Fruit fly (Drosophila melanogaster) whole organism, embryonic: ENCODE measurements around the gene Bem46.

Experiments used
- Bgb ChIP-seq: fragments of 200-800 bp; sonication (Bioruptor generic); IDR thresholded peaks from 2 replicates; pipeline ENCODE4 v1.3.6; 2022; ENCODE audit warnings: missing biosample characterization, missing genetic modification characterization; ENCODE audit not compliant: partially characterized antibody
- CG10209 ChIP-seq: fragments of 200-800 bp; sonication (Bioruptor generic); optimal IDR thresholded peaks from 3 replicates; lab custom pipeline; 2017; ENCODE audit warnings: missing biosample characterization, mild to moderate bottlenecking, missing genetic modification characterization, missing genetic modification reagents
- CG10274 ChIP-seq: fragments of 200-800 bp; sonication (Bioruptor generic); optimal IDR thresholded peaks from 3 replicates; lab custom pipeline; 2017; ENCODE audit warnings: missing biosample characterization, mild to moderate bottlenecking, missing genetic modification characterization
- CG12659 ChIP-seq: fragments of 200-800 bp; sonication (Bioruptor generic); optimal IDR thresholded peaks from 3 replicates; lab custom pipeline; 2017; ENCODE audit warnings: mild to moderate bottlenecking, missing biosample characterization, missing genetic modification reagents, missing genetic modification characterization
- CG13123 ChIP-seq: fragments of 200-800 bp; sonication (Bioruptor generic); optimal IDR thresholded peaks from 2 replicates; lab custom pipeline; 2016; ENCODE audit warnings: missing biosample characterization, missing genetic modification characterization
- CG15479 ChIP-seq: fragments of 200-800 bp; sonication (Bioruptor generic); optimal IDR thresholded peaks from 3 replicates; lab custom pipeline; 2019; ENCODE audit warnings: missing biosample characterization, mild to moderate bottlenecking, missing genetic modification characterization, moderate library complexity
- CG17359 ChIP-seq: fragments of 200-800 bp; sonication (Bioruptor generic); optimal IDR thresholded peaks from 3 replicates; lab custom pipeline; 2018; ENCODE audit warnings: missing biosample characterization, mild to moderate bottlenecking, missing genetic modification characterization, moderate library complexity
- CG1832 ChIP-seq: fragments of 200-800 bp; sonication (Bioruptor generic); optimal IDR thresholded peaks from 2 replicates; lab custom pipeline; 2017; ENCODE audit warnings: missing biosample characterization, mild to moderate bottlenecking, missing genetic modification characterization, inconsistent platforms
- CG2202 ChIP-seq: fragments of 200-800 bp; sonication (Bioruptor generic); optimal IDR thresholded peaks from 2 replicates; lab custom pipeline; 2018; ENCODE audit warnings: missing biosample characterization, mild to moderate bottlenecking, missing genetic modification characterization
- CG32767 ChIP-seq: fragments of 200-800 bp; sonication (Bioruptor generic); IDR thresholded peaks from 2 replicates; pipeline ENCODE4 v1.3.6; 2022; ENCODE audit warnings: missing biosample characterization, missing genetic modification characterization
- CG33213 ChIP-seq: fragments of 200-800 bp; sonication (Bioruptor generic); optimal IDR thresholded peaks from 3 replicates; lab custom pipeline; 2016; ENCODE audit warnings: missing biosample characterization, missing genetic modification characterization
- CG3726 ChIP-seq: fragments of 200-800 bp; sonication (Bioruptor generic); IDR thresholded peaks from 3 replicates; pipeline ENCODE4, ENCODE4 v1.3.6; 2022; ENCODE audit warnings: missing biosample characterization, missing genetic modification characterization
- CG4360 ChIP-seq: fragments of 200-800 bp; sonication (Bioruptor generic); IDR thresholded peaks from 2 replicates; pipeline ENCODE4 v1.3.6; 2022; ENCODE audit warnings: missing biosample characterization, missing genetic modification characterization
- CG6791 ChIP-seq: fragments of 200-800 bp; sonication (Bioruptor generic); IDR thresholded peaks from 3 replicates; pipeline ENCODE4 v1.3.6; 2022; ENCODE audit warnings: missing biosample characterization, missing genetic modification characterization; ENCODE audit not compliant: partially characterized antibody
- CG9437 ChIP-seq: fragments of 200-800 bp; sonication (Bioruptor generic); optimal IDR thresholded peaks from 2 replicates; lab custom pipeline; 2018; ENCODE audit warnings: missing biosample characterization, mild to moderate bottlenecking, missing genetic modification characterization
- CG9609 ChIP-seq: fragments of 200-800 bp; sonication (Bioruptor generic); optimal IDR thresholded peaks from 3 replicates; lab custom pipeline; 2016; ENCODE audit warnings: missing biosample characterization, missing genetic modification characterization
- Deaf1 ChIP-seq: fragments of 200-800 bp; optimal IDR thresholded peaks from 3 replicates; lab custom pipeline; 2019; ENCODE audit warnings: missing biosample characterization, mild to moderate bottlenecking, missing genetic modification characterization, moderate library complexity
- Dp ChIP-seq: fragments of 200-800 bp; sonication (Bioruptor generic); optimal IDR thresholded peaks from 2 replicates; lab custom pipeline; 2018; ENCODE audit warnings: missing biosample characterization, mild to moderate bottlenecking, missing genetic modification characterization, moderate library complexity
- ERR ChIP-seq: fragments of 200-800 bp; sonication (Bioruptor generic); optimal IDR thresholded peaks from 2 replicates; lab custom pipeline; 2016; ENCODE audit warnings: missing biosample characterization, missing genetic modification characterization
- Hey ChIP-seq: fragments of 200-800 bp; sonication (Bioruptor generic); optimal IDR thresholded peaks from 3 replicates; lab custom pipeline; 2018; ENCODE audit warnings: missing biosample characterization, mild to moderate bottlenecking, missing genetic modification characterization
- HmgD ChIP-seq: fragments of 200-800 bp; sonication (Bioruptor generic); optimal IDR thresholded peaks from 3 replicates; lab custom pipeline; 2016; ENCODE audit warnings: missing biosample characterization, missing genetic modification characterization
- Hmr ChIP-seq: fragments of 200-800 bp; sonication (Bioruptor generic); optimal IDR thresholded peaks from 3 replicates; lab custom pipeline; 2017; ENCODE audit warnings: mild to moderate bottlenecking, missing biosample characterization, missing genetic modification reagents, missing genetic modification characterization
- NC2α ChIP-seq: fragments of 200-800 bp; sonication (Bioruptor generic); optimal IDR thresholded peaks from 2 replicates; lab custom pipeline; 2016; ENCODE audit warnings: missing biosample characterization, missing genetic modification characterization
- Neu2 ChIP-seq: fragments of 200-800 bp; sonication (Bioruptor generic); optimal IDR thresholded peaks from 3 replicates; lab custom pipeline; 2016; ENCODE audit warnings: missing biosample characterization, missing genetic modification characterization, borderline replicate concordance
- Pdp1 ChIP-seq, 2 experiments: fragments of 200-800 bp; sonication (Bioruptor generic); optimal IDR thresholded peaks; 3 replicates each; lab custom pipeline; 2016; ENCODE audit warnings: missing biosample characterization in 2 of 2, missing genetic modification characterization in 2 of 2, mild to moderate bottlenecking in 1 of 2, moderate library complexity in 1 of 2
- Rfx ChIP-seq: fragments of 200-800 bp; sonication (Bioruptor generic); IDR thresholded peaks from 2 replicates; pipeline ENCODE4 v1.3.6; 2022; ENCODE audit warnings: missing biosample characterization, missing genetic modification characterization
- Side ChIP-seq: fragments of 200-800 bp; sonication (Bioruptor generic); optimal IDR thresholded peaks from 2 replicates; lab custom pipeline; 2016; ENCODE audit warnings: missing biosample characterization, missing genetic modification characterization
- Sox100B ChIP-seq: fragments of 200-800 bp; sonication (Bioruptor generic); optimal IDR thresholded peaks from 3 replicates; lab custom pipeline; 2018; ENCODE audit warnings: missing biosample characterization, mild to moderate bottlenecking, missing genetic modification characterization
- Sox102F ChIP-seq: fragments of 200-800 bp; sonication (Bioruptor generic); optimal IDR thresholded peaks from 2 replicates; lab custom pipeline; 2018; ENCODE audit warnings: missing biosample characterization, mild to moderate bottlenecking, missing genetic modification characterization, moderate library complexity
- Spps ChIP-seq: fragments of 200-800 bp; sonication (Bioruptor generic); optimal IDR thresholded peaks from 2 replicates; lab custom pipeline; 2018; ENCODE audit warnings: missing biosample characterization, mild to moderate bottlenecking, missing genetic modification characterization
- Sry-β ChIP-seq: fragments of 200-800 bp; sonication (Bioruptor generic); optimal IDR thresholded peaks from 2 replicates; lab custom pipeline; 2018; ENCODE audit warnings: missing biosample characterization, mild to moderate bottlenecking, missing genetic modification characterization, moderate library complexity
- TFAM ChIP-seq: fragments of 200-800 bp; sonication (Bioruptor generic); optimal IDR thresholded peaks from 2 replicates; lab custom pipeline; 2017; ENCODE audit warnings: missing biosample characterization, missing genetic modification characterization, inconsistent platforms
- ac ChIP-seq: fragments of 200-800 bp; sonication (Bioruptor generic); optimal IDR thresholded peaks from 3 replicates; lab custom pipeline; 2017; ENCODE audit warnings: missing biosample characterization, mild to moderate bottlenecking, missing genetic modification characterization
- al ChIP-seq: fragments of 200-800 bp; sonication (Bioruptor generic); IDR thresholded peaks from 2 replicates; pipeline ENCODE4 v1.3.6; 2022; ENCODE audit warnings: missing biosample characterization, missing genetic modification characterization
- bbx ChIP-seq: fragments of 200-800 bp; sonication (Bioruptor generic); IDR thresholded peaks from 2 replicates; pipeline ENCODE4 v1.3.6; 2022; ENCODE audit warnings: missing biosample characterization, missing genetic modification characterization; ENCODE audit not compliant: partially characterized antibody
- crc ChIP-seq: fragments of 200-800 bp; sonication (Bioruptor generic); optimal IDR thresholded peaks from 2 replicates; lab custom pipeline; 2016; ENCODE audit warnings: missing biosample characterization, missing genetic modification characterization
- croc ChIP-seq: fragments of 200-800 bp; sonication (Bioruptor generic); conservative IDR thresholded peaks from 3 replicates; pipeline ENCODE4 v1.3.6; 2022; ENCODE audit warnings: missing biosample characterization, missing genetic modification characterization
- cwo ChIP-seq: fragments of 200-800 bp; sonication (Bioruptor generic); optimal IDR thresholded peaks from 3 replicates; lab custom pipeline; 2017; ENCODE audit warnings: missing biosample characterization, missing genetic modification characterization, mild to moderate bottlenecking, moderate library complexity, missing genetic modification reagents
- dati ChIP-seq: fragments of 200-800 bp; sonication (Bioruptor generic); IDR thresholded peaks from 2 replicates; pipeline ENCODE4 v1.3.6; 2022; ENCODE audit warnings: missing biosample characterization, missing genetic modification characterization
- dimm ChIP-seq: fragments of 200-800 bp; sonication (Bioruptor generic); IDR thresholded peaks from 2 replicates; pipeline ENCODE4 v1.3.6; 2022; ENCODE audit warnings: missing biosample characterization, missing genetic modification characterization
- exex ChIP-seq: fragments of 200-800 bp; sonication (Bioruptor generic); optimal IDR thresholded peaks from 4 replicates; lab custom pipeline; 2018; ENCODE audit warnings: missing biosample characterization, mild to moderate bottlenecking, missing genetic modification characterization, moderate library complexity
- gcm2 ChIP-seq: fragments of 200-800 bp; sonication (Bioruptor generic); optimal IDR thresholded peaks from 2 replicates; lab custom pipeline; 2016; ENCODE audit warnings: missing biosample characterization, missing genetic modification characterization
- her ChIP-seq: fragments of 200-800 bp; sonication (Bioruptor generic); optimal IDR thresholded peaks from 2 replicates; lab custom pipeline; 2016; ENCODE audit warnings: missing biosample characterization, missing genetic modification characterization
- kah ChIP-seq: fragments of 200-800 bp; sonication (Bioruptor generic); optimal IDR thresholded peaks from 2 replicates; lab custom pipeline; 2018; ENCODE audit warnings: missing biosample characterization, mild to moderate bottlenecking, missing genetic modification characterization
- luna ChIP-seq: fragments of 200-800 bp; sonication (Bioruptor generic); optimal IDR thresholded peaks from 2 replicates; lab custom pipeline; 2016; ENCODE audit warnings: missing biosample characterization, missing genetic modification characterization
- pfk ChIP-seq: fragments of 200-800 bp; sonication (Bioruptor generic); optimal IDR thresholded peaks from 2 replicates; lab custom pipeline; 2018; ENCODE audit warnings: missing biosample characterization, mild to moderate bottlenecking, missing genetic modification characterization, moderate library complexity
- rib ChIP-seq: fragments of 200-800 bp; sonication (Bioruptor generic); IDR thresholded peaks from 2 replicates; pipeline ENCODE4 v1.3.6; 2022; ENCODE audit warnings: missing biosample characterization, missing genetic modification characterization
- sd ChIP-seq: fragments of 200-800 bp; sonication (Bioruptor generic); optimal IDR thresholded peaks from 3 replicates; lab custom pipeline; 2018; ENCODE audit warnings: missing biosample characterization, mild to moderate bottlenecking, missing genetic modification characterization, moderate library complexity
- unc-4 ChIP-seq: fragments of 200-800 bp; sonication (Bioruptor generic); IDR thresholded peaks from 2 replicates; pipeline ENCODE4 v1.3.6; 2022; ENCODE audit warnings: missing biosample characterization, missing genetic modification characterization; ENCODE audit not compliant: partially characterized antibody

Bem46 gene

DNA sequence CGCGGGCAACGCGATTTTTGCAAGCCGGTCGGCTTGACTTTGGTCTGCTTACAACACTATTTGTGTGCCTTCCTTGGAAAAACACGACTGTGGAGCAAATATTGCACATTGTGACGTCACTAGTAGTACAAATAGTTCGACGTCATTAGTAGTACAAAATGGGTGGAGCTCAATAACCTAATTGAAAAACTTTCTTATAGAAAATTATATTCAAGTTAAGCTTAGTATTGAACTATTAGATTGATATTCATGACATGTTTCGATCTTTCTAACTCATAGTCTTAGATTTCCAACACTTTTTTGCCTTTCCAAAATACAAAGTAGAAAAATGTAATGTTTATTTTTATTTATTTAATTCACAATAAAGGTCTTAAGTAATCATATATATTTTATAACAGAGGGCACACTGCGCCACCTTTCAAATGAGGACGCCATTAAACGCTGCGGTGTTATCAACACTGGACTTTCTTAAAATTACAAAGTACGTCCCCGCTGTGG, 15.4 kb upstream of the Bem46 start, which contains the start of the genes Rrp1 and gammaTub23C (continued):
- TF ChIP-seq cwo (GFP tag; lab: Kevin White, UChicago) (peak; percentile 79), Deaf1 (tag; lab: Kevin White, UChicago) (no peak), CG4360 (GFP tag; lab: Robert Waterston, UW) (no peak), Dp (GFP tag; lab: Kevin White, UChicago) (peak; percentile 65), Rfx (GFP tag; lab: Robert Waterston, UW) (peak; percentile 83), Neu2 (GFP tag; lab: Kevin White, UChicago) (no peak), ac (GFP tag; lab: Kevin White, UChicago) (peak; percentile 43), croc (peak; percentile 85), CG12659 (GFP tag; lab: Kevin White, UChicago) (peak; percentile 95), TFAM (GFP tag; lab: Kevin White, UChicago) (peak; percentile 41), CG9437 (GFP tag; lab: Kevin White, UChicago) (peak; percentile 93), Spps (peak; percentile 70), luna (GFP tag; lab: Kevin White, UChicago) (no peak), Sox102F (GFP tag; lab: Kevin White, UChicago) (peak; percentile 87), Hey (tag; lab: Kevin White, UChicago) (peak; percentile 40), rib (GFP tag; lab: Robert Waterston, UW) (peak; percentile 67; the same call in 1 of the 2 replicates), her (peak; percentile 14), crc (no peak), CG1832 (GFP tag; lab: Kevin White, UChicago) (no peak), NC2α (GFP tag; lab: Kevin White, UChicago) (no peak), Pdp1 (GFP tag; optimal IDR thresholded peaks at IDR 0.05; lab: Kevin White, UChicago) (peak; percentile 80 to 81), al (GFP tag; lab: Robert Waterston, UW) (peak; percentile 87), exex (peak; percentile 63), gcm2 (peak; percentile 55), Bgb (no peak), CG3726 (GFP tag; lab: Robert Waterston, UW) (peak; percentile 74; the same call in 2 of the 3 replicates), CG32767 (GFP tag; lab: Robert Waterston, UW) (peak; percentile 78; the same call in 1 of the 2 replicates), Hmr (GFP tag; lab: Kevin White, UChicago) (peak; percentile 91), kah (GFP tag; lab: Kevin White, UChicago) (peak; percentile 66), HmgD (GFP tag; lab: Kevin White, UChicago) (peak; percentile 6), sd (tag; lab: Kevin White, UChicago) (no peak), dati (GFP tag; lab: Robert Waterston, UW) (no peak), CG9609 (GFP tag; lab: Kevin White, UChicago) (peak; percentile 77), dimm (GFP tag; lab: Robert Waterston, UW) (0 out of 2 replicates have a peak, but pooled peaks have one; percentile 24), Sox100B (GFP tag; lab: Kevin White, UChicago) (peak; percentile 95), CG10209 (GFP tag; lab: Kevin White, UChicago) (peak; percentile 93), Side (peak; percentile 63), CG6791 (GFP tag; lab: Robert Waterston, UW) (no peak), unc-4 (no peak), CG2202 (tag; lab: Kevin White, UChicago) (peak; percentile 80), bbx (GFP tag; lab: Robert Waterston, UW) (no peak), pfk (GFP tag; lab: Kevin White, UChicago) (peak; percentile 16), CG13123 (peak; percentile 53), ERR (peak; percentile 15), CG15479 (GFP tag; lab: Kevin White, UChicago) (peak; percentile 62), CG10274 (GFP tag; lab: Kevin White, UChicago) (peak; percentile 76), CG17359 (tag; lab: Kevin White, UChicago) (peak; percentile 84), Sry-β (GFP tag; lab: Kevin White, UChicago) (peak; percentile 61), CG33213 (GFP tag; lab: Kevin White, UChicago) (peak; percentile 34)
